Fruit fly (Drosophila melanogaster): Measurements from ENCODE around the gene UQCR-14L.

UQCR-14L gene

DNA sequence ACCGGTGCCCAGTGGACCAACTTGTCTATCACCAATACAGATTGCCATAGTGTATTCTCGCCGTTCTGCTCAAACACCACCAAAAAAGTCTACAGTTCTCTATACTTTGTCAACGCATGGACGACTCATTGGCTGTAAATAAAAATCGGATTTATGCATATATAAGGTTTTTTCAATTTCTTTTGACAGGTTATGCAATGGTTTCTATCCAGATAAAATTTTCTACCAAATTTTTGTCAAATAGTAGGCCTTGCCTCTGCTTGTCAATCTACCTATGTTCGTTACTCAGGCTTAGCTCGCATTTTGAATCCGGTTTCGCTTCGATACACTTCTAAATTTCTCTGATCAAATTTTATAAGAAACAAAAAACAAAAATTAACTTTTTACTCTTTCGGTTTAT is 1.4 kb upstream of the UQCR-14L start, which contains the start of gene Mst98Cb:
TSS of gene Mst98Cb (plus strand) at position 301 of the 400 bp plus-strand sequence.
- TF ChIP-seq Clk (GFP tag; optimal IDR thresholded peaks at IDR 0.05) = no peak
- no peak for TF ChIP-seq Mnt (GFP tag; optimal IDR thresholded peaks at IDR 0.05)
- TF ChIP-seq CG11617 (GFP tag; optimal IDR thresholded peaks at IDR 0.05) = no peak
- TF ChIP-seq cic (GFP tag; optimal IDR thresholded peaks at IDR 0.05) = no peak
- TF ChIP-seq CG7045 (GFP tag; optimal IDR thresholded peaks at IDR 0.05) = no peak
- TF ChIP-seq Crg-1 (GFP tag; optimal IDR thresholded peaks at IDR 0.05) = no peak
- no peak for TF ChIP-seq pad (GFP tag; optimal IDR thresholded peaks at IDR 0.05)
- no peak for TF ChIP-seq toe (GFP tag; optimal IDR thresholded peaks at IDR 0.05)
- no peak for TF ChIP-seq cnc (optimal IDR thresholded peaks at IDR 0.05)

DNA sequence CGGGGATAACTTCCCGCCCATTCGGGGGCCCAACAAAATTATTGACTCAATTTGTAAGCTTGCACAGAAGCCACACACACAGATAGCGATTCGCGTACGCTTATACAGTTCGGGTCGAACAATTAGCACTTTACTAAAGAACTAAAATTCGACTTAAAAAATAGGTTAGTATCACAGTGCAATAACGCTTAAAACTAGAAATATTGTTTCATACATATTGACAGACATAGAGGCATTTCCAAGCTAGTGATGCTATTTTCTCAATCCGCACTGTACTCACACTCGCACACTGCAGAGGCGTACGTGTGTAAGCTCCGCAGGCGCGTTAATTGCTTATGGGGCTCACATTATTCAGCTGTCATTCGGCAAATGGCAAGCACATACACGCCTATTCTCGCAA is 3.7 kb downstream of the UQCR-14L start:
- TF ChIP-seq Hr96 (GFP tag; optimal IDR thresholded peaks at IDR 0.05) = no peak
- TF ChIP-seq tj (GFP tag; optimal IDR thresholded peaks at IDR 0.05) = no peak
- TF ChIP-seq cic (GFP tag; optimal IDR thresholded peaks at IDR 0.05) = no peak
- no peak for TF ChIP-seq CG1620 (GFP tag; optimal IDR thresholded peaks at IDR 0.05)
- TF ChIP-seq bab1 (GFP tag; optimal IDR thresholded peaks at IDR 0.05) = no peak
- TF ChIP-seq toe (GFP tag; optimal IDR thresholded peaks at IDR 0.05) = no peak
- no peak for TF ChIP-seq pad (GFP tag; optimal IDR thresholded peaks at IDR 0.05)
- no peak for TF ChIP-seq Crg-1 (GFP tag; optimal IDR thresholded peaks at IDR 0.05)

DNA sequence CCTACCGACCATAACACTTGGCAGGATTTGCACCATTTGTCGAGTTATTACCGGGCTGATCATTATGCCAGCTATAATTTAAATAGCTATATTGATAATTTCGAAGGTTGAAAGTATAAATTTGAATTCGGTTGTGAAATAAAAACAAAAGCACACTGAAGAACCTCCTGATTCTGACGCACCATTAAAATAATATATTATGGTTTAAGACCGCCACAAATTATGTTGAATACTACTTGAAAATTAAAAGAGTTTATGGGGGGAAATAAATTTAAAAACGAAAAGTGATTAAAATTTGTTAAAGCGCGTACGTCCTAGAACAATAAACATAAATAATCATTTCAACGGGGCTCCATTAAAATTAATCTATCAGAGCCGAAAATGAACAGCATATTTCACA is 10.7 kb downstream of the UQCR-14L start, which contains the start of gene CG12516:
TSS of gene CG12516 (minus strand) at position 101 of the 400 bp plus-strand sequence.
- TF ChIP-seq cic (GFP tag; optimal IDR thresholded peaks at IDR 0.05) (no peak), cnc (optimal IDR thresholded peaks at IDR 0.05) (no peak), Hr96 (GFP tag; optimal IDR thresholded peaks at IDR 0.05) (no peak), tj (GFP tag; optimal IDR thresholded peaks at IDR 0.05) (no peak), ovo (GFP tag; optimal IDR thresholded peaks at IDR 0.05) (no peak), CG5204 (GFP tag; optimal IDR thresholded peaks at IDR 0.05) (no peak), CG7045 (GFP tag; optimal IDR thresholded peaks at IDR 0.05) (no peak), pad (GFP tag; optimal IDR thresholded peaks at IDR 0.05) (no peak), Mnt (GFP tag; optimal IDR thresholded peaks at IDR 0.05) (no peak)

DNA sequence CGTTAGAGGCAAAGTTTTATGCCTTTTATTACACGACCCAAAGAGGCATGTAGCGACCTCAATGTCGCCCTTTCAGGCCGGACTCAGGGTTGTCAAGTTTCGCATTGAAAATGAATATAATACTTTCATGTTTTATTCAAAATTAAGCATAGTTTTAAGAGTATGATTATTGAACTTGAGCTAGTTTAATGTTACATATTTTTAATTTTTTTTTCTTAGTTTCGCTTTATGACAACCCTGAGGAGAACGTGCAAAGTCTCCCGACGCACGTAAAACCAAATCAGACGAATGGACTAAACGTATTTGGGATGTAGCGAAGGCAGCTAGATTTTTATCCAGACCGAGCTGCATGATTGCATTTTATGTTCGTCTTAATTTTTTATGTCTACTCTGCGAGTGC is 12.1 kb downstream of the UQCR-14L start:
- TF ChIP-seq kay (GFP tag; ENCODE audit: borderline replicate concordance) (no peak), CG11617 (GFP tag; optimal IDR thresholded peaks at IDR 0.05) (no peak)

DNA sequence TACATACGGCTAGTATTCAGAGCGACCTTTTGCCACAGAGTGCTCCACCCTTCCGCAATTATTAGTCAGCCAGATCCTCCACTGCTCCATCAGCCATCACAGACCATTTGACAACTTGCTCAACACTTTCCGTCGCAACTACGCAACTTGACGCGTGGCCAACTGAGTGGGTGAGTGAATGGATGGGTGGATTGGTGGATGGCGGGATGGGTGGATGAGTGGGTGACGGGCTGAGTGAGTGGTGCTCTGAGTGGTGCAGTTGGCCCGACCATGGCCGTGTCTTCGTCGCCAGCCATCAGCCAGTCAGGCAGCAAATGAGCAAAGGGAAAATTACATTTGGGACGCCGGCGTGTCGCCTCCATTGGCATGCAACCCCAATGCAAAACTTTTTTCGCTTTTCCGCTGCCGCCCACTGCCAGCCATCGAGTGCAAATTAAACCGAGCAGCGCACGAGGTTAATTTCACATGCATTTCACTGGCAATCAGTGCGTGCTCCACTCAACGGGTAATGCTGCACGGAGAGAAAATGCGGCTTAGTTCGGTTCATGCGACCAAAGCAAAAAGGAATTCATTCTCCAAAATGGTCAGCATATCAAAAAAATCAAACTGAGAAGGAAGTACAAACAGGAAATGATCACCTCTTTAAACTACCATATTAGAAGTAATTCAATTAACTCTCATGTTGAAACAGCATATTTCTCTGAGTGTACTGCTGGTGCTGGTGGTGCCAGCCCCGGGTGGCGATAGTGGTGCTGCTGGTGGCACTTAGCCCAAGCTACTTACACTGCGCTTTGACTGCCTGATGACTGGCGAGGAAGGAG is 14.3 kb downstream of the UQCR-14L start:
- TF ChIP-seq cic (GFP tag; optimal IDR thresholded peaks at IDR 0.05) (no peak), kay (GFP tag; ENCODE audit: borderline replicate concordance) (no peak), bab1 (GFP tag; optimal IDR thresholded peaks at IDR 0.05) (no peak), CG12768 (GFP tag; optimal IDR thresholded peaks at IDR 0.05) (no peak), CG1620 (GFP tag; optimal IDR thresholded peaks at IDR 0.05) (no peak), Clk (GFP tag; optimal IDR thresholded peaks at IDR 0.05) (no peak), CG14711 (tag; optimal IDR thresholded peaks at IDR 0.05) (no peak), cnc (optimal IDR thresholded peaks at IDR 0.05) (no peak), CG7101 (tag; optimal IDR thresholded peaks at IDR 0.05) (no peak), tj (GFP tag; optimal IDR thresholded peaks at IDR 0.05) (no peak), CG33017 (tag; optimal IDR thresholded peaks at IDR 0.05) (no peak), ovo (GFP tag; optimal IDR thresholded peaks at IDR 0.05) (no peak)

DNA sequence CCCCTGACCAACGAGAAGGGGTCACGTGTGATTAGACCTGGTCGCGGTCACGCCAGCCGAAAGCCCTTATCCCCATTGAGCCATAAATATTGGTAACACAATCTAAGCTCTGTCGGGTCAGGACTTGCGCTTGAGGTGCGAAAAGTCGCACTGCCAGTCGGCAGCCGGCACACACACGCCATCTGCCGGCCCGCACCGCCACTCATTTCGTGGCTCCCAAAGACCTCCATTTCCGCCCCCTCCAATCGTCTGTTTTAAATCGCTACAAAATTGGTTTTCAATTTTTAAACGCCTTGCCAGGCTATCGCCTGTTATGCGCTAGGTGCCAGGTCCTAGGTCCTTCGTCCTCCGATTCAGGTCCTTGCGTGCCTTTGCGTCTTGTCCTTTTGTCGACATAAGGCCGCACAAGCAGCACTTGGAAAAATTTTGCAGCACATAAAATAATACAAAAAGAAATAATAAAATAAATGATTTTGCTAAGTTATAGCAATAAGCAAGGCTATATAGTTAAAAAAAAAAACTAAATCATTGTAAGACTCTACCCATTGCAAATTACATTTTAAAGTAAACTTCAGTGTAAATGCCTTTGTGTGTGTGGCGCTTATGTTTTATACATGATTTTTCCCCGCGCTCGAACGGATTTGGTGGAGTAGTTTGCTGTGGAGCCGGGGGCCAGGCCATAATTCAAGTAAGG is 23.4 kb downstream of the UQCR-14L start:
- TF ChIP-seq pad (GFP tag; optimal IDR thresholded peaks at IDR 0.05) (no peak), CG14711 (tag; optimal IDR thresholded peaks at IDR 0.05) (no peak), Hr96 (GFP tag; optimal IDR thresholded peaks at IDR 0.05) (no peak), Mnt (GFP tag; optimal IDR thresholded peaks at IDR 0.05) (no peak), cic (GFP tag; optimal IDR thresholded peaks at IDR 0.05) (no peak), CG7045 (GFP tag; optimal IDR thresholded peaks at IDR 0.05) (no peak), tj (GFP tag; optimal IDR thresholded peaks at IDR 0.05) (no peak), CG33017 (tag; optimal IDR thresholded peaks at IDR 0.05) (no peak), Crg-1 (GFP tag; optimal IDR thresholded peaks at IDR 0.05) (no peak), CG11617 (GFP tag; optimal IDR thresholded peaks at IDR 0.05) (no peak), CG12768 (GFP tag; optimal IDR thresholded peaks at IDR 0.05) (no peak), bab1 (GFP tag; optimal IDR thresholded peaks at IDR 0.05) (no peak), toe (GFP tag; optimal IDR thresholded peaks at IDR 0.05) (no peak), CG1620 (GFP tag; optimal IDR thresholded peaks at IDR 0.05) (no peak), CG7101 (tag; optimal IDR thresholded peaks at IDR 0.05) (no peak), Clk (GFP tag; optimal IDR thresholded peaks at IDR 0.05) (no peak), ovo (GFP tag; optimal IDR thresholded peaks at IDR 0.05) (no peak), kay (GFP tag; ENCODE audit: borderline replicate concordance) (no peak)
